Worm (Caenorhabditis elegans): Measurements from ENCODE around the gene oig-8.
A peak's percentile ranks its signal among the peaks of the same experiment; 100 is the strongest.

The oig-8 gene

ce11 chrII:6654284-6654683 is 5.4 kb upstream of the oig-8 start, which contains the start of gene T19D12.9:
Gene T19D12.9, minus strand, starts transcription at chrII:6654384.
- TF ChIP-seq flh-1 (GFP tag; optimal IDR thresholded peaks at IDR 0.05) (no peak), hlh-1 (tag; optimal IDR thresholded peaks at IDR 0.05) (no peak), unc-120 (tag; optimal IDR thresholded peaks at IDR 0.05; ENCODE audit: poor library complexity, severe bottlenecking) (no peak), ceh-43 (GFP tag; optimal IDR thresholded peaks at IDR 0.05) (no peak), zip-8 (tag; optimal IDR thresholded peaks at IDR 0.05) (no peak), nhr-2 (tag; optimal IDR thresholded peaks at IDR 0.05) (no peak), drap-1 (GFP tag; optimal IDR thresholded peaks at IDR 0.05) (no peak), unc-39 (tag; optimal IDR thresholded peaks at IDR 0.05) (no peak), nhr-28 (tag; optimal IDR thresholded peaks at IDR 0.05) (no peak), ceh-83 (GFP tag; optimal IDR thresholded peaks at IDR 0.05) (no peak), ztf-11 (tag; optimal IDR thresholded peaks at IDR 0.05) (no peak), nhr-12 (tag; optimal IDR thresholded peaks at IDR 0.05) (no peak), ces-1 (GFP tag; optimal IDR thresholded peaks at IDR 0.05) (no peak)

ce11 chrII:6651719-6652118 is 2.8 kb upstream of the oig-8 start, which contains the start of gene sra-26:
Gene sra-26, minus strand, starts transcription at chrII:6651819.
- TF ChIP-seq mep-1 (tag; optimal IDR thresholded peaks at IDR 0.05) (no peak), M03D4.4 (tag; optimal IDR thresholded peaks at IDR 0.05) (no peak), mls-2 (tag; optimal IDR thresholded peaks at IDR 0.05) (no peak), unc-120 (tag; optimal IDR thresholded peaks at IDR 0.05; ENCODE audit: poor library complexity, severe bottlenecking) (no peak), elt-1 (tag; optimal IDR thresholded peaks at IDR 0.05; ENCODE audit: borderline replicate concordance, insufficient read depth) (no peak), nhr-237 (tag; optimal IDR thresholded peaks at IDR 0.05) (no peak), ces-1 (GFP tag; optimal IDR thresholded peaks at IDR 0.05) (no peak), cnd-1 (tag; optimal IDR thresholded peaks at IDR 0.05) (no peak), flh-1 (GFP tag; optimal IDR thresholded peaks at IDR 0.05) (no peak), tbx-8 (GFP tag; optimal IDR thresholded peaks at IDR 0.05) (no peak), hlh-1 (tag; optimal IDR thresholded peaks at IDR 0.05) (no peak), blmp-1 (tag; optimal IDR thresholded peaks at IDR 0.05) (no peak), elt-3 (tag; optimal IDR thresholded peaks at IDR 0.05) (no peak), lsy-2 (tag; optimal IDR thresholded peaks at IDR 0.05) (no peak), sem-2 (GFP tag; optimal IDR thresholded peaks at IDR 0.05) (no peak), unc-39 (tag; optimal IDR thresholded peaks at IDR 0.05) (no peak), nhr-28 (tag; optimal IDR thresholded peaks at IDR 0.05) (no peak)

- TF ChIP-seq nhr-28 (tag; optimal IDR thresholded peaks at IDR 0.05) = no peak
- no peak for TF ChIP-seq nhr-2 (tag; optimal IDR thresholded peaks at IDR 0.05)
- no peak for TF ChIP-seq zip-8 (tag; optimal IDR thresholded peaks at IDR 0.05)
- no peak for TF ChIP-seq mab-5 (tag; optimal IDR thresholded peaks at IDR 0.05)
- no peak for TF ChIP-seq ceh-43 (GFP tag; optimal IDR thresholded peaks at IDR 0.05)
- TF ChIP-seq blmp-1 (tag; optimal IDR thresholded peaks at IDR 0.05) = no peak
- TF ChIP-seq ham-2 (GFP tag; optimal IDR thresholded peaks at IDR 0.05) = no peak
- no peak for TF ChIP-seq nhr-76 (tag; optimal IDR thresholded peaks at IDR 0.05)
- TF ChIP-seq mls-2 (tag; optimal IDR thresholded peaks at IDR 0.05) = no peak
These were observed 2.0 kb downstream of the oig-8 start for ce11 chrII:6646903-6647302.

- TF ChIP-seq unc-62 (GFP tag; optimal IDR thresholded peaks at IDR 0.05) = no peak
- peak; percentile 58 for TF ChIP-seq ces-1 (GFP tag; optimal IDR thresholded peaks at IDR 0.05)
- TF ChIP-seq nhr-76 (tag; optimal IDR thresholded peaks at IDR 0.05) = no peak
These were observed 6.2 kb downstream of the oig-8 start, which contains the start of gene T19D12.6 for ce11 chrII:6642651-6643167. Gene T19D12.6, minus strand, starts transcription at chrII:6643117.

- TF ChIP-seq ces-1 (GFP tag; optimal IDR thresholded peaks at IDR 0.05) (peak; percentile 77), lin-32 (GFP tag; optimal IDR thresholded peaks at IDR 0.05) (no peak)
These were observed 6.7 kb downstream of the oig-8 start for ce11 chrII:6642180-6642579.

ce11 chrII:6637854-6638253 is 11.1 kb downstream of the oig-8 start:
- TF ChIP-seq tbx-8 (GFP tag; optimal IDR thresholded peaks at IDR 0.05) = no peak
- no peak for TF ChIP-seq ceh-43 (GFP tag; optimal IDR thresholded peaks at IDR 0.05)
- no peak for TF ChIP-seq hlh-1 (tag; optimal IDR thresholded peaks at IDR 0.05)
- TF ChIP-seq nhr-12 (tag; optimal IDR thresholded peaks at IDR 0.05) = no peak
- TF ChIP-seq elt-3 (tag; optimal IDR thresholded peaks at IDR 0.05) = no peak
- no peak for TF ChIP-seq lin-32 (GFP tag; optimal IDR thresholded peaks at IDR 0.05)
- TF ChIP-seq zip-8 (tag; optimal IDR thresholded peaks at IDR 0.05) = no peak
- TF ChIP-seq cnd-1 (tag; optimal IDR thresholded peaks at IDR 0.05) = no peak
- TF ChIP-seq M03D4.4 (tag; optimal IDR thresholded peaks at IDR 0.05) = no peak
- no peak for TF ChIP-seq ztf-11 (tag; optimal IDR thresholded peaks at IDR 0.05)
- no peak for TF ChIP-seq mab-5 (tag; optimal IDR thresholded peaks at IDR 0.05)
- TF ChIP-seq ham-2 (GFP tag; optimal IDR thresholded peaks at IDR 0.05) = no peak
- no peak for TF ChIP-seq mep-1 (tag; optimal IDR thresholded peaks at IDR 0.05)
- TF ChIP-seq snpc-4 (tag; optimal IDR thresholded peaks at IDR 0.05) = no peak
- no peak for TF ChIP-seq unc-62 (GFP tag; optimal IDR thresholded peaks at IDR 0.05)
- no peak for TF ChIP-seq drap-1 (GFP tag; optimal IDR thresholded peaks at IDR 0.05)
- TF ChIP-seq lsy-2 (tag; optimal IDR thresholded peaks at IDR 0.05) = no peak
